Fruit fly (Drosophila melanogaster): ENCODE results near the gene CG13084.
A peak's percentile ranks its signal among the peaks of the same experiment; 100 is the strongest.

The CG13084 gene

dm6 chr2L:19484539-19484938, at the start of gene CG13084, which contains the start of gene CG10195:
TSS of gene CG13084 (plus strand) at chr2L:19484930.
TSS of gene CG10195 (minus strand) at chr2L:19484705.
- TF ChIP-seq CG8478 (optimal IDR thresholded peaks at IDR 0.05) = no peak
- no peak for TF ChIP-seq CTCF (optimal IDR thresholded peaks at IDR 0.05)

- TF ChIP-seq CG8478 (optimal IDR thresholded peaks at IDR 0.05) (no peak), CTCF (optimal IDR thresholded peaks at IDR 0.05) (no peak)
Observed at dm6 chr2L:19438685-19439597, 45.8 kb upstream of the CG13084 start.

dm6 chr2L:19439598-19440230, 45.0 kb upstream of the CG13084 start:
- TF ChIP-seq CG8478 (optimal IDR thresholded peaks at IDR 0.05) (no peak), CTCF (optimal IDR thresholded peaks at IDR 0.05) (no peak)

dm6 chr2L:19440285-19440684, 44.4 kb upstream of the CG13084 start:
- TF ChIP-seq CTCF (optimal IDR thresholded peaks at IDR 0.05) (no peak), CG8478 (optimal IDR thresholded peaks at IDR 0.05) (no peak)

- TF ChIP-seq CG8478 (optimal IDR thresholded peaks at IDR 0.05) (no peak), CTCF (optimal IDR thresholded peaks at IDR 0.05) (no peak)
Observed at dm6 chr2L:19440732-19441131, 44.0 kb upstream of the CG13084 start.

- TF ChIP-seq CG8478 (optimal IDR thresholded peaks at IDR 0.05) (no peak), CTCF (optimal IDR thresholded peaks at IDR 0.05) (no peak)
Observed at dm6 chr2L:19441339-19441738, 43.4 kb upstream of the CG13084 start.

dm6 chr2L:19441791-19442190, 42.9 kb upstream of the CG13084 start, which contains the start of gene RanGAP:
TSS of gene RanGAP (plus strand) at chr2L:19441959.
- no peak for TF ChIP-seq CG8478 (optimal IDR thresholded peaks at IDR 0.05)
- no peak for TF ChIP-seq CTCF (optimal IDR thresholded peaks at IDR 0.05)

- no peak for TF ChIP-seq CG8478 (optimal IDR thresholded peaks at IDR 0.05)
- no peak for TF ChIP-seq CTCF (optimal IDR thresholded peaks at IDR 0.05)
Observed at dm6 chr2L:19442627-19443026, 42.1 kb upstream of the CG13084 start, which contains the start of gene CG10237. TSS of gene CG10237 (minus strand) at chr2L:19442727.

- no peak for TF ChIP-seq CTCF (optimal IDR thresholded peaks at IDR 0.05)
- TF ChIP-seq CG8478 (optimal IDR thresholded peaks at IDR 0.05) = no peak
Observed at dm6 chr2L:19444734-19445140, 40.0 kb upstream of the CG13084 start, which contains the start of gene Hs2st. TSS of gene Hs2st (minus strand) at chr2L:19444750.

- TF ChIP-seq CG8478 (optimal IDR thresholded peaks at IDR 0.05) (no peak), CTCF (optimal IDR thresholded peaks at IDR 0.05) (no peak)
Observed at dm6 chr2L:19452535-19453317, 32.0 kb upstream of the CG13084 start.

dm6 chr2L:19453381-19453780, 31.3 kb upstream of the CG13084 start, which contains the start of gene Top2:
TSS of gene Top2 (minus strand) at chr2L:19453490.
- no peak for TF ChIP-seq CG8478 (optimal IDR thresholded peaks at IDR 0.05)
- peak; percentile 72 to 74 for TF ChIP-seq CTCF (optimal IDR thresholded peaks at IDR 0.05)

- no peak for TF ChIP-seq CTCF (optimal IDR thresholded peaks at IDR 0.05)
- TF ChIP-seq CG8478 (optimal IDR thresholded peaks at IDR 0.05) = no peak
Observed at dm6 chr2L:19454070-19454751, 30.5 kb upstream of the CG13084 start, which contains the start of gene CG10026. TSS of gene CG10026 (plus strand) at chr2L:19454256.

dm6 chr2L:19455209-19455608, 29.5 kb upstream of the CG13084 start:
- no peak for TF ChIP-seq CG8478 (optimal IDR thresholded peaks at IDR 0.05)
- no peak for TF ChIP-seq CTCF (optimal IDR thresholded peaks at IDR 0.05)

- no peak for TF ChIP-seq CTCF (optimal IDR thresholded peaks at IDR 0.05)
- TF ChIP-seq CG8478 (optimal IDR thresholded peaks at IDR 0.05) = no peak
Observed at dm6 chr2L:19455723-19456122, 29.0 kb upstream of the CG13084 start.
